Worm (Caenorhabditis elegans) whole organism, midembryonic: ENCODE results near the gene aly-2.

ENCODE experiments used
- T22C8.4 ChIP-seq: fragments of 200-800 bp; sonication (Bioruptor generic); IDR thresholded peaks from 2 replicates; pipeline ENCODE4 v1.3.6; 2022; ENCODE audit warnings: missing genetic modification characterization, missing compliant biosample characterization
- flt-1 ChIP-seq: fragments of 200-800 bp; sonication (Bioruptor generic); IDR thresholded peaks from 2 replicates; pipeline ENCODE4 v1.3.6; 2022; ENCODE audit warnings: missing genetic modification characterization, missing compliant biosample characterization
- ref-1 ChIP-seq: fragments of 200-800 bp; sonication (Bioruptor generic); conservative IDR thresholded peaks from 2 replicates; pipeline ENCODE4 v1.3.6; 2022; ENCODE audit warnings: missing genetic modification reagents, missing genetic modification characterization, missing compliant biosample characterization
- ztf-23 ChIP-seq: fragments of 200-800 bp; sonication (Bioruptor generic); IDR thresholded peaks from 2 replicates; pipeline ENCODE4 v1.3.6; 2022; ENCODE audit warnings: missing genetic modification reagents, missing genetic modification characterization, missing compliant biosample characterization
- ztf-29 ChIP-seq: fragments of 200-800 bp; sonication (Bioruptor generic); IDR thresholded peaks from 2 replicates; pipeline ENCODE4 v1.3.6; 2022; ENCODE audit warnings: missing genetic modification reagents, missing genetic modification characterization, missing compliant biosample characterization

ce11 chrIV:9121545-9121944 lies 25.7 kb upstream of the aly-2 start:
- TF ChIP-seq flt-1 (GFP tag; lab: Robert Waterston, UW) (no peak), T22C8.4 (GFP tag; lab: Robert Waterston, UW) (no peak), ztf-29 (GFP tag; lab: Robert Waterston, UW) (no peak), ref-1 (no peak), ztf-23 (GFP tag; lab: Robert Waterston, UW) (no peak)
